Fruit fly (Drosophila melanogaster) whole organism, embryonic: ENCODE measurements around the gene Pgm1.

Source experiments
- Adf1 ChIP-seq: fragments of 200-800 bp; sonication (Bioruptor generic); IDR thresholded peaks from 2 replicates; pipeline ENCODE4 v1.3.6; 2022; ENCODE audit warnings: missing biosample characterization, missing genetic modification characterization
- B-H2 ChIP-seq: fragments of 200-800 bp; sonication (Bioruptor generic); optimal IDR thresholded peaks from 2 replicates; lab custom pipeline; 2018; ENCODE audit warnings: missing biosample characterization, mild to moderate bottlenecking, missing genetic modification characterization
- Bdp1 ChIP-seq: fragments of 200-800 bp; sonication (Bioruptor generic); optimal IDR thresholded peaks from 3 replicates; lab custom pipeline; 2016; ENCODE audit warnings: missing biosample characterization, missing genetic modification characterization
- Bteb2 ChIP-seq: fragments of 200-800 bp; sonication (Bioruptor generic); optimal IDR thresholded peaks from 2 replicates; lab custom pipeline; 2016; ENCODE audit warnings: missing biosample characterization, missing genetic modification characterization
- CG10366 ChIP-seq: fragments of 200-800 bp; sonication (Bioruptor generic); IDR thresholded peaks from 2 replicates; pipeline ENCODE4 v1.3.6; 2022; ENCODE audit warnings: missing biosample characterization, missing genetic modification characterization
- CG10959 ChIP-seq: fragments of 200-800 bp; sonication (Bioruptor generic); IDR thresholded peaks from 2 replicates; pipeline ENCODE4 v1.3.6; 2022; ENCODE audit warnings: missing biosample characterization, missing genetic modification characterization
- CG12071 ChIP-seq: fragments of 200-800 bp; sonication (Bioruptor generic); optimal IDR thresholded peaks from 3 replicates; lab custom pipeline; 2018; ENCODE audit warnings: missing biosample characterization, mild to moderate bottlenecking, missing genetic modification characterization
- CG1233 ChIP-seq: fragments of 200-800 bp; sonication (Bioruptor generic); optimal IDR thresholded peaks from 4 replicates; lab custom pipeline; 2018; ENCODE audit warnings: missing biosample characterization, mild to moderate bottlenecking, missing genetic modification characterization
- CG13424 ChIP-seq: fragments of 200-800 bp; sonication (Bioruptor generic); optimal IDR thresholded peaks from 2 replicates; lab custom pipeline; 2019; ENCODE audit warnings: missing biosample characterization, mild to moderate bottlenecking, missing genetic modification characterization, moderate library complexity
- CG15011 ChIP-seq: fragments of 200-800 bp; sonication (Bioruptor generic); optimal IDR thresholded peaks from 3 replicates; lab custom pipeline; 2018; ENCODE audit warnings: missing biosample characterization, mild to moderate bottlenecking, missing genetic modification characterization
- CG16815 ChIP-seq: fragments of 200-800 bp; sonication (Bioruptor generic); optimal IDR thresholded peaks from 3 replicates; lab custom pipeline; 2017; ENCODE audit warnings: missing biosample characterization, mild to moderate bottlenecking, missing genetic modification characterization
- CG17802 ChIP-seq: fragments of 200-800 bp; sonication (Bioruptor generic); optimal IDR thresholded peaks from 2 replicates; lab custom pipeline; 2018; ENCODE audit warnings: missing biosample characterization, mild to moderate bottlenecking, missing genetic modification characterization, moderate library complexity
- CG18764 ChIP-seq: fragments of 200-800 bp; sonication (Bioruptor generic); optimal IDR thresholded peaks from 3 replicates; lab custom pipeline; 2016; ENCODE audit warnings: missing biosample characterization, missing genetic modification characterization
- CG30403 ChIP-seq: fragments of 200-800 bp; sonication (Bioruptor generic); optimal IDR thresholded peaks from 3 replicates; lab custom pipeline; 2016; ENCODE audit warnings: missing biosample characterization, missing genetic modification characterization
- CG3065 ChIP-seq: fragments of 200-800 bp; sonication (Bioruptor generic); optimal IDR thresholded peaks from 2 replicates; lab custom pipeline; 2016; ENCODE audit warnings: missing biosample characterization, missing genetic modification characterization
- CG31365 ChIP-seq: fragments of 200-800 bp; sonication (Bioruptor generic); optimal IDR thresholded peaks from 2 replicates; lab custom pipeline; 2018; ENCODE audit warnings: missing biosample characterization, mild to moderate bottlenecking, missing genetic modification characterization
- CG31388 ChIP-seq: fragments of 200-800 bp; sonication (Bioruptor generic); optimal IDR thresholded peaks from 2 replicates; lab custom pipeline; 2016; ENCODE audit warnings: missing biosample characterization, missing genetic modification characterization
- CG3847 ChIP-seq: fragments of 200-800 bp; sonication (Bioruptor generic); IDR thresholded peaks from 2 replicates; pipeline ENCODE4 v1.3.6; 2022; ENCODE audit warnings: missing biosample characterization, missing genetic modification characterization
- CG4360 ChIP-seq: fragments of 200-800 bp; sonication (Bioruptor generic); IDR thresholded peaks from 2 replicates; pipeline ENCODE4 v1.3.6; 2022; ENCODE audit warnings: missing biosample characterization, missing genetic modification characterization
- CG5245 ChIP-seq: fragments of 200-800 bp; sonication (Bioruptor generic); optimal IDR thresholded peaks from 3 replicates; lab custom pipeline; 2016; ENCODE audit warnings: missing biosample characterization, missing genetic modification characterization
- CG6175 ChIP-seq: fragments of 200-800 bp; sonication (Bioruptor generic); IDR thresholded peaks from 3 replicates; pipeline ENCODE4 v1.3.6; 2022; ENCODE audit warnings: missing biosample characterization, missing genetic modification characterization
- CG6689 ChIP-seq: fragments of 200-800 bp; sonication (Bioruptor generic); IDR thresholded peaks from 2 replicates; pipeline ENCODE4 v1.3.6; 2022; ENCODE audit warnings: missing biosample characterization, missing genetic modification characterization
- CG8765 ChIP-seq: fragments of 200-800 bp; sonication (Bioruptor generic); IDR thresholded peaks from 2 replicates; pipeline ENCODE4 v1.3.6; 2022; ENCODE audit warnings: missing biosample characterization, missing genetic modification characterization
- CG9932 ChIP-seq: fragments of 200-800 bp; sonication (Bioruptor generic); IDR thresholded peaks from 2 replicates; pipeline ENCODE4 v1.3.6; 2022; ENCODE audit warnings: missing biosample characterization, missing genetic modification characterization
- D ChIP-seq, 2 experiments: fragments of 200-800 bp in 1 of 2; fragments of >200 bp in 1 of 2; sonication (Bioruptor generic) in 1 of 2; optimal IDR thresholded peaks; 2 replicates in 1 of 2; 3 replicates in 1 of 2; lab custom pipeline; 2017; ENCODE audit warnings: mild to moderate bottlenecking in 1 of 2, missing biosample characterization in 1 of 2, missing genetic modification characterization in 1 of 2, missing genetic modification reagents in 1 of 2
- Doc2 ChIP-seq: fragments of 200-800 bp; sonication (Bioruptor generic); IDR thresholded peaks from 2 replicates; pipeline ENCODE4 v1.3.6; 2022; ENCODE audit warnings: missing biosample characterization, missing genetic modification characterization
- Eip74EF ChIP-seq, 2 experiments: fragments of 200-800 bp in 1 of 2; fragments of >200 bp in 1 of 2; sonication (Bioruptor generic) in 1 of 2; optimal IDR thresholded peaks; 2 replicates each; lab custom pipeline; 2017 to 2019; ENCODE audit warnings: missing biosample characterization in 2 of 2, missing genetic modification characterization in 2 of 2, mild to moderate bottlenecking in 1 of 2, moderate library complexity in 1 of 2
- Elba2 ChIP-seq: fragments of 200-800 bp; sonication (Bioruptor generic); optimal IDR thresholded peaks from 3 replicates; lab custom pipeline; 2016; ENCODE audit warnings: missing biosample characterization, missing genetic modification characterization
- HLH4C ChIP-seq: fragments of 200-800 bp; sonication (Bioruptor generic); IDR thresholded peaks from 3 replicates; pipeline ENCODE4 v1.3.6; 2022; ENCODE audit warnings: missing biosample characterization, missing genetic modification characterization; ENCODE audit not compliant: partially characterized antibody
- Kr ChIP-seq: fragments of 200-800 bp; sonication (Bioruptor generic); optimal IDR thresholded peaks from 2 replicates; lab custom pipeline; 2017; ENCODE audit warnings: missing biosample characterization, mild to moderate bottlenecking, missing genetic modification characterization
- MBD-R2 ChIP-seq: fragments of 200-800 bp; sonication (Bioruptor generic); IDR thresholded peaks from 2 replicates; pipeline ENCODE4 v1.3.6; 2022; ENCODE audit warnings: missing biosample characterization, missing genetic modification characterization
- Med ChIP-seq: fragments of 200-800 bp; sonication (Bioruptor generic); peaks from one replicate; lab custom pipeline; 2016; ENCODE audit warnings: missing biosample characterization, missing genetic modification characterization, mild to moderate bottlenecking, inconsistent platforms, moderate library complexity
- PHDP ChIP-seq: fragments of 200-800 bp; sonication (Bioruptor generic); optimal IDR thresholded peaks from 3 replicates; lab custom pipeline; 2018; ENCODE audit warnings: missing biosample characterization, mild to moderate bottlenecking, missing genetic modification characterization, moderate library complexity
- Rfx ChIP-seq: fragments of 200-800 bp; sonication (Bioruptor generic); IDR thresholded peaks from 2 replicates; pipeline ENCODE4 v1.3.6; 2022; ENCODE audit warnings: missing biosample characterization, missing genetic modification characterization
- Scr ChIP-seq: fragments of 200-800 bp; sonication (Bioruptor generic); IDR thresholded peaks from 2 replicates; pipeline ENCODE4 v1.3.6; 2022; ENCODE audit warnings: missing biosample characterization, missing genetic modification characterization; ENCODE audit not compliant: partially characterized antibody
- Tbp ChIP-seq: fragments of >200 bp; optimal IDR thresholded peaks from 2 replicates; lab custom pipeline; 2018; ENCODE audit warnings: missing biosample characterization, missing genetic modification characterization
- abd-A ChIP-seq: fragments of 200-800 bp; sonication (Bioruptor generic); optimal IDR thresholded peaks from 3 replicates; lab custom pipeline; 2019; ENCODE audit warnings: missing biosample characterization, mild to moderate bottlenecking, missing genetic modification characterization, moderate library complexity
- ase ChIP-seq: fragments of 200-800 bp; sonication (Bioruptor generic); IDR thresholded peaks from 3 replicates; pipeline ENCODE4 v1.3.6; 2022; ENCODE audit warnings: missing biosample characterization, missing genetic modification characterization
- cg ChIP-seq: fragments of 200-800 bp; sonication (Bioruptor generic); optimal IDR thresholded peaks from 3 replicates; lab custom pipeline; 2019; ENCODE audit warnings: missing biosample characterization, mild to moderate bottlenecking, missing genetic modification characterization, moderate library complexity
- chinmo ChIP-seq: fragments of 200-800 bp; sonication (Bioruptor generic); IDR thresholded peaks from 4 replicates; pipeline ENCODE4 v1.3.6; 2022; ENCODE audit warnings: missing biosample characterization, missing genetic modification characterization; ENCODE audit not compliant: partially characterized antibody
- crp ChIP-seq, 2 experiments: fragments of 200-800 bp; sonication (Bioruptor generic); optimal IDR thresholded peaks; 2 replicates in 1 of 2; 3 replicates in 1 of 2; lab custom pipeline; 2017; ENCODE audit warnings: missing biosample characterization in 2 of 2, missing genetic modification characterization in 2 of 2, mild to moderate bottlenecking in 1 of 2, moderate library complexity in 1 of 2
- exex ChIP-seq: fragments of 200-800 bp; sonication (Bioruptor generic); optimal IDR thresholded peaks from 4 replicates; lab custom pipeline; 2018; ENCODE audit warnings: missing biosample characterization, mild to moderate bottlenecking, missing genetic modification characterization, moderate library complexity
- gce ChIP-seq: fragments of 200-800 bp; sonication (Bioruptor generic); IDR thresholded peaks from 3 replicates; pipeline ENCODE4 v1.3.6; 2022; ENCODE audit warnings: missing biosample characterization, missing genetic modification characterization
- gro ChIP-seq: fragments of 200-800 bp; sonication (Bioruptor generic); optimal IDR thresholded peaks from 2 replicates; lab custom pipeline; 2016; ENCODE audit warnings: missing biosample characterization, missing genetic modification characterization
- mirr ChIP-seq: fragments of 200-800 bp; sonication (Bioruptor generic); optimal IDR thresholded peaks from 3 replicates; lab custom pipeline; 2018; ENCODE audit warnings: missing biosample characterization, mild to moderate bottlenecking, missing genetic modification characterization
- org-1 ChIP-seq: fragments of 200-800 bp; sonication (Bioruptor generic); optimal IDR thresholded peaks from 2 replicates; lab custom pipeline; 2017; ENCODE audit warnings: missing biosample characterization, missing genetic modification characterization
- seq ChIP-seq: fragments of 200-800 bp; sonication (Bioruptor generic); IDR thresholded peaks from 2 replicates; pipeline ENCODE4 v1.3.6; 2022; ENCODE audit warnings: missing biosample characterization, missing genetic modification characterization
- slp2 ChIP-seq: fragments of 200-800 bp; sonication (Bioruptor generic); optimal IDR thresholded peaks from 2 replicates; lab custom pipeline; 2016; ENCODE audit warnings: missing biosample characterization, missing genetic modification characterization
- sr ChIP-seq: fragments of 200-800 bp; sonication (Bioruptor generic); IDR thresholded peaks from 3 replicates; pipeline ENCODE4 v1.3.6; 2022; ENCODE audit warnings: missing biosample characterization, missing genetic modification characterization
- tgo ChIP-seq: fragments of 200-800 bp; sonication (Bioruptor generic); IDR thresholded peaks from 3 replicates; pipeline ENCODE4 v1.3.6; 2022; ENCODE audit warnings: missing biosample characterization, missing genetic modification characterization
- vvl ChIP-seq: fragments of 200-800 bp; sonication (Bioruptor generic); IDR thresholded peaks from 2 replicates; pipeline ENCODE4 v1.3.6; 2022; ENCODE audit warnings: missing biosample characterization, missing genetic modification characterization

Gene Pgm1

dm6 chr3L:16145931-16146538, 17.7 kb upstream of the Pgm1 start:
- TF ChIP-seq CG10366: no peak
- TF ChIP-seq CG12071 (GFP tag; lab: Kevin White, UChicago): no peak
- TF ChIP-seq CG5245 (GFP tag; lab: Kevin White, UChicago): no peak
- no peak for TF ChIP-seq org-1 (GFP tag; lab: Kevin White, UChicago)
- no peak for TF ChIP-seq B-H2 (GFP tag; lab: Kevin White, UChicago)
- TF ChIP-seq Eip74EF (GFP tag; optimal IDR thresholded peaks at IDR 0.05; lab: Kevin White, UChicago): no peak
- TF ChIP-seq exex (tag; lab: Kevin White, UChicago): peak; percentile 60
- peak; percentile 1 for TF ChIP-seq mirr
- no peak for TF ChIP-seq PHDP (tag; lab: Kevin White, UChicago)
- TF ChIP-seq sr (GFP tag; lab: Robert Waterston, UW): peak; percentile 79
- no peak for TF ChIP-seq CG6175
- TF ChIP-seq CG17802 (tag; lab: Kevin White, UChicago): no peak
- no peak for TF ChIP-seq CG9932 (GFP tag; lab: Robert Waterston, UW)
- TF ChIP-seq CG30403 (GFP tag; lab: Kevin White, UChicago): no peak
- 0 out of 2 replicates have a peak, but pooled peaks have one; percentile 9 for TF ChIP-seq seq (GFP tag; lab: Robert Waterston, UW)
- TF ChIP-seq Doc2 (GFP tag; lab: Robert Waterston, UW): no peak
- peak; percentile 82 for TF ChIP-seq Adf1 (GFP tag; lab: Robert Waterston, UW)
- no peak for TF ChIP-seq tgo (GFP tag; lab: Robert Waterston, UW)
- TF ChIP-seq CG13424 (tag; lab: Kevin White, UChicago): no peak
- 0 out of 2 replicates have a peak, but pooled peaks have one; percentile 7 for TF ChIP-seq CG6689
- no peak for TF ChIP-seq Tbp (GFP tag; lab: Kevin White, UChicago)
- TF ChIP-seq vvl (GFP tag; lab: Robert Waterston, UW): peak; percentile 71
- no peak for TF ChIP-seq CG8765 (GFP tag; lab: Robert Waterston, UW)
- no peak for TF ChIP-seq CG3847 (GFP tag; lab: Robert Waterston, UW)
- TF ChIP-seq Med (GFP tag; lab: Kevin White, UChicago): peak; percentile 69
- no peak for TF ChIP-seq CG16815 (GFP tag; lab: Kevin White, UChicago)
- TF ChIP-seq D (optimal IDR thresholded peaks at IDR 0.05; lab: Kevin White, UChicago): no peak
- TF ChIP-seq D (GFP tag; optimal IDR thresholded peaks at IDR 0.05; lab: Kevin White, UChicago): no peak
- TF ChIP-seq slp2 (GFP tag; lab: Kevin White, UChicago): no peak
- no peak for TF ChIP-seq MBD-R2
- no peak for TF ChIP-seq gro
- TF ChIP-seq CG31365 (tag; lab: Kevin White, UChicago): no peak
- TF ChIP-seq cg (GFP tag; lab: Kevin White, UChicago): peak; percentile 40
- TF ChIP-seq chinmo: peak; percentile 84; the same call in 2 of the 4 replicates
- no peak for TF ChIP-seq CG3065 (GFP tag; lab: Kevin White, UChicago)
- TF ChIP-seq Bteb2 (GFP tag; lab: Kevin White, UChicago): no peak

DNA sequence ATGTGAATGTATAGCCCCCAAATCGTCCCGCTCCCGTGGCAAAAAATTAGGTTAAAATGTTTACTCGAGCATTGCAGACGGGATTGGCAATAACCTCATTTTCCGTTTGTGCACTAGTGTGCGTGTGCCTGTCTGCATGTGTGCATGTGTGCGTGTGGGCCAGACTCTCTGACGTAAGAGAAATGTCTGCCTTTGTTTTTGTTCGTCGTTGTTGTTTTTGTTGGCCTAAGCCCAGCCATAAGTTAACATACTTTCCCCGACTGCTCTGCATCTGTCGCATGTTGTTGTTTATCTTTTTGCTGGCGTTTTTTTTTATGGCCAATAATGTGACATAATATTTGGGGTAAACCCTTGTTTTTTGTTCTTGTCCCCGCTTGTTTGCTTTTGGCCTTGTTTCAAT, 17.0 kb upstream of the Pgm1 start:
- TF ChIP-seq CG18764: no peak
- no peak for TF ChIP-seq CG31388 (GFP tag; lab: Kevin White, UChicago)
- TF ChIP-seq gce: no peak
- no peak for TF ChIP-seq Scr (GFP tag; lab: Robert Waterston, UW)
- TF ChIP-seq Kr: no peak
- no peak for TF ChIP-seq CG3065 (GFP tag; lab: Kevin White, UChicago)
- TF ChIP-seq abd-A (tag; lab: Kevin White, UChicago): no peak
- TF ChIP-seq Rfx (GFP tag; lab: Robert Waterston, UW): no peak
- TF ChIP-seq ase (GFP tag; lab: Robert Waterston, UW): no peak
- TF ChIP-seq Elba2 (GFP tag; lab: Kevin White, UChicago): no peak
- TF ChIP-seq CG1233 (GFP tag; lab: Kevin White, UChicago): no peak
- 0 out of 2 replicates have a peak, but pooled peaks have one; percentile 33 for TF ChIP-seq CG10959 (GFP tag; lab: Robert Waterston, UW)
- no peak for TF ChIP-seq Bdp1
- no peak for TF ChIP-seq HLH4C (GFP tag; lab: Robert Waterston, UW)
- TF ChIP-seq crp (GFP tag; optimal IDR thresholded peaks at IDR 0.05; lab: Kevin White, UChicago): no peak
- TF ChIP-seq CG15011 (GFP tag; lab: Kevin White, UChicago): no peak
- no peak for TF ChIP-seq Tbp (GFP tag; lab: Kevin White, UChicago)
- TF ChIP-seq CG16815 (GFP tag; lab: Kevin White, UChicago): no peak
- peak; percentile 23; the same call in 1 of the 2 replicates for TF ChIP-seq CG4360 (GFP tag; lab: Robert Waterston, UW)
